Worm (Caenorhabditis elegans) whole organism, L2 larva: ENCODE data around the gene F32D8.4.

Source experiments
- C34F6.9 ChIP-seq: fragments of 150-350 bp; optimal IDR thresholded peaks from 2 replicates; lab custom pipeline; 2014; ENCODE audit warnings: missing biosample characterization, missing genetic modification characterization
- F13H6.1 ChIP-seq: sonication (generic microtip); optimal IDR thresholded peaks from 2 replicates; lab custom pipeline; 2016; ENCODE audit warnings: missing genetic modification characterization, missing compliant biosample characterization
- Y55F3AM.14 ChIP-seq: fragments of 200-800 bp; sonication (Bioruptor generic); optimal IDR thresholded peaks from 2 replicates; lab custom pipeline; 2018; ENCODE audit warnings: mild to moderate bottlenecking, missing genetic modification characterization, missing compliant biosample characterization
- alr-1 ChIP-seq: fragments of 150-350 bp; optimal IDR thresholded peaks from 2 replicates; lab custom pipeline; 2014; ENCODE audit warnings: missing biosample characterization, missing genetic modification characterization
- aly-2 ChIP-seq: fragments of 150-350 bp; optimal IDR thresholded peaks from 2 replicates; lab custom pipeline; 2014; ENCODE audit warnings: missing biosample characterization, missing genetic modification characterization
- ama-1 ChIP-seq: fragments of 150-350 bp; optimal IDR thresholded peaks from 2 replicates; lab custom pipeline; 2018; ENCODE audit warnings: inconsistent platforms
- blmp-1 ChIP-seq: sonication (generic microtip); optimal IDR thresholded peaks from 2 replicates; lab custom pipeline; 2017; ENCODE audit warnings: missing genetic modification characterization, mild to moderate bottlenecking, missing compliant biosample characterization, antibody characterized with exemption, moderate library complexity; ENCODE audit not compliant: insufficient read depth
- ceh-16 ChIP-seq: fragments of 150-350 bp; optimal IDR thresholded peaks from 2 replicates; lab custom pipeline; 2014; ENCODE audit warnings: missing biosample characterization, missing genetic modification characterization
- ceh-82 ChIP-seq: fragments of 150-350 bp; optimal IDR thresholded peaks from 2 replicates; lab custom pipeline; 2014; ENCODE audit warnings: missing biosample characterization, missing genetic modification characterization
- crh-2 ChIP-seq: sonication (generic microtip); optimal IDR thresholded peaks from 2 replicates; lab custom pipeline; 2017; ENCODE audit warnings: missing biosample characterization, missing genetic modification characterization
- egl-27 ChIP-seq: sonication (generic microtip); optimal IDR thresholded peaks from 3 replicates; lab custom pipeline; 2017; ENCODE audit warnings: missing biosample characterization, missing genetic modification reagents, missing genetic modification characterization
- elt-1 ChIP-seq: fragments of 150-350 bp; optimal IDR thresholded peaks from 2 replicates; lab custom pipeline; 2014; ENCODE audit warnings: missing biosample characterization, missing genetic modification characterization
- fos-1 ChIP-seq: fragments of 150-350 bp; optimal IDR thresholded peaks from 2 replicates; lab custom pipeline; 2014; ENCODE audit warnings: missing biosample characterization, missing genetic modification characterization
- gmeb-1 ChIP-seq: fragments of 150-350 bp; optimal IDR thresholded peaks from 2 replicates; lab custom pipeline; 2014; ENCODE audit warnings: missing biosample characterization, missing genetic modification characterization
- lin-11 ChIP-seq: fragments of 150-350 bp; sonication (generic microtip); optimal IDR thresholded peaks from 2 replicates; lab custom pipeline; 2014; ENCODE audit warnings: missing biosample characterization, missing genetic modification characterization, inconsistent platforms, mixed read lengths
- lin-13 ChIP-seq: fragments of 150-350 bp; optimal IDR thresholded peaks from 2 replicates; lab custom pipeline; 2014; ENCODE audit warnings: missing biosample characterization, missing genetic modification reagents, missing genetic modification characterization
- lin-39 ChIP-seq: fragments of 150-350 bp; optimal IDR thresholded peaks from 2 replicates; lab custom pipeline; 2014; ENCODE audit warnings: missing biosample characterization, missing genetic modification reagents, missing genetic modification characterization
- lsy-2 ChIP-seq, 2 experiments: fragments of 150-350 bp in 1 of 2; sonication (generic microtip) in 1 of 2; optimal IDR thresholded peaks; 2 replicates each; lab custom pipeline; 2014 to 2017; ENCODE audit warnings: missing biosample characterization in 2 of 2, missing genetic modification characterization in 2 of 2
- mab-5 ChIP-seq: fragments of 150-350 bp; optimal IDR thresholded peaks from 2 replicates; lab custom pipeline; 2014; ENCODE audit warnings: missing biosample characterization, missing genetic modification characterization
- mdl-1 ChIP-seq, 2 experiments: fragments of 150-350 bp in 1 of 2; sonication (generic microtip) in 1 of 2; optimal IDR thresholded peaks; 2 replicates each; lab custom pipeline; 2017; ENCODE audit warnings: missing biosample characterization in 2 of 2, missing genetic modification characterization in 2 of 2
- nhr-11 ChIP-seq: fragments of 150-350 bp; optimal IDR thresholded peaks from 2 replicates; lab custom pipeline; 2014; ENCODE audit warnings: missing biosample characterization, missing genetic modification characterization
- nhr-129 ChIP-seq: fragments of 150-350 bp; optimal IDR thresholded peaks from 2 replicates; lab custom pipeline; 2014; ENCODE audit warnings: missing biosample characterization, missing genetic modification characterization
- nhr-21 ChIP-seq: fragments of 150-350 bp; optimal IDR thresholded peaks from 2 replicates; lab custom pipeline; 2014; ENCODE audit warnings: missing biosample characterization, missing genetic modification characterization
- nhr-23 ChIP-seq: fragments of 150-350 bp; optimal IDR thresholded peaks from 2 replicates; lab custom pipeline; 2014; ENCODE audit warnings: missing biosample characterization, missing genetic modification reagents, missing genetic modification characterization
- nhr-237 ChIP-seq: fragments of 150-350 bp; optimal IDR thresholded peaks from 2 replicates; lab custom pipeline; 2014; ENCODE audit warnings: missing biosample characterization, missing genetic modification characterization
- nhr-25 ChIP-seq: fragments of 150-350 bp; sonication (generic microtip); optimal IDR thresholded peaks from 3 replicates; lab custom pipeline; 2014; ENCODE audit warnings: missing biosample characterization, missing genetic modification characterization
- nhr-6 ChIP-seq: fragments of 150-350 bp; optimal IDR thresholded peaks from 2 replicates; lab custom pipeline; 2014; ENCODE audit warnings: missing biosample characterization, missing genetic modification characterization
- nhr-77 ChIP-seq: fragments of 150-350 bp; optimal IDR thresholded peaks from 2 replicates; lab custom pipeline; 2014; ENCODE audit warnings: missing biosample characterization, missing genetic modification characterization
- sem-4 ChIP-seq: fragments of 150-350 bp; optimal IDR thresholded peaks from 2 replicates; lab custom pipeline; 2014; ENCODE audit warnings: missing biosample characterization, missing genetic modification reagents, missing genetic modification characterization
- sma-3 ChIP-seq: sonication (generic microtip); optimal IDR thresholded peaks from 2 replicates; lab custom pipeline; 2016; ENCODE audit warnings: missing genetic modification reagents, missing genetic modification characterization, missing compliant biosample characterization
- sma-9 ChIP-seq, 2 experiments: fragments of 150-350 bp in 1 of 2; sonication (generic microtip) in 1 of 2; optimal IDR thresholded peaks; 2 replicates each; lab custom pipeline; 2014 to 2016; ENCODE audit warnings: missing genetic modification characterization in 2 of 2, mild to moderate bottlenecking in 1 of 2, missing biosample characterization in 1 of 2, missing compliant biosample characterization in 1 of 2, missing genetic modification reagents in 1 of 2, moderate library complexity in 1 of 2
- snpc-4 ChIP-seq: fragments of 150-350 bp; optimal IDR thresholded peaks from 2 replicates; lab custom pipeline; 2014; ENCODE audit warnings: missing biosample characterization, missing genetic modification characterization
- unc-39 ChIP-seq: fragments of 150-350 bp; optimal IDR thresholded peaks from 2 replicates; lab custom pipeline; 2014; ENCODE audit warnings: missing biosample characterization, missing genetic modification characterization
- unc-55 ChIP-seq: fragments of 150-350 bp; sonication (generic microtip); optimal IDR thresholded peaks from 3 replicates; lab custom pipeline; 2014; ENCODE audit warnings: missing biosample characterization, missing genetic modification reagents, missing genetic modification characterization
- unc-62 ChIP-seq: fragments of 150-350 bp; optimal IDR thresholded peaks from 2 replicates; lab custom pipeline; 2014; ENCODE audit warnings: missing biosample characterization, missing genetic modification reagents, missing genetic modification characterization
- zag-1 ChIP-seq: fragments of 150-350 bp; optimal IDR thresholded peaks from 2 replicates; lab custom pipeline; 2014; ENCODE audit warnings: missing biosample characterization, missing genetic modification characterization
- ztf-1 ChIP-seq: fragments of 200-800 bp; sonication (Bioruptor generic); conservative IDR thresholded peaks from 2 replicates; pipeline ENCODE4 v1.3.6; 2022; ENCODE audit warnings: missing genetic modification characterization, missing compliant biosample characterization
- ztf-11 ChIP-seq: sonication (generic microtip); optimal IDR thresholded peaks from 2 replicates; lab custom pipeline; 2017; ENCODE audit warnings: missing biosample characterization, missing genetic modification characterization
- ztf-4 ChIP-seq: fragments of 150-350 bp; optimal IDR thresholded peaks from 2 replicates; lab custom pipeline; 2014; ENCODE audit warnings: missing biosample characterization, missing genetic modification characterization

Gene F32D8.4

ce11 chrV:10876512-10876911, 16.8 kb downstream of the F32D8.4 start (continued):
- TF ChIP-seq lin-39 (no peak), ztf-11 (tag; lab: Kevin White, UChicago) (no peak)

DNA sequence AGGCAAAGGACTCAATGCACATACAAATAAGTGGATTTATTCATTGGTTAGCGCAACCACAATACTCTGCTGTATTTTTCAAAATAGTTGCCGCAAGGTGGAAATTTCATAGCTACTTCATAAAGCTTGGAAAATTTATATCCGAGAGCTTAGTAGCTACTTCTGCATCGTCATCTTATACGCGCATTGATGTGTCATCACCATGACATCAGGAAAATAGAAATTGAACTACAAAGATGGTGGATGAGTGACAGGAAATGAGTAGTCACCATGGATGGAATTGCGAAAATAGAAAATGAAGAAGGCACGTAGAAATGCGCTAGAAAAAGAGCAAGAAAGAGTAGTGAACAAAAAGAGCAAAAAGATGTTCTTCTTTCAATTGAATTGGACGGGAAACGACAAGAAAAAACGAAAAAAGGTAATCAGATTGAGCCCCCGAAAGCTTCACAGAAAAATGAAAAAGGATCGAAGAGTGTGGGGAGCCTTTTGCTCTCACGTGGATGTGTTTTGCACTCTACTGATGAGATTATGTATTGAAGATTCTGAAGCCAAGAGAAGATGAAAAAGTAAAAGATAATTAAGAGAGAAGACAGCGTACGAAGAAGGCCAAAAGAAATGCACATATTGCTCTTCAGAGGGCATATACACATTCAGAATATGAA, 18.3 kb downstream of the F32D8.4 start:
- TF ChIP-seq gmeb-1 (no peak), mdl-1 (tag; optimal IDR thresholded peaks at IDR 0.05; lab: Kevin White, UChicago) (peak in 1 of 2 experiments; percentile 51), sem-4 (tag; lab: Kevin White, UChicago) (peak; percentile 44), elt-1 (no peak), snpc-4 (tag; lab: Kevin White, UChicago) (no peak), egl-27 (tag; lab: Kevin White, UChicago) (no peak), F13H6.1 (peak; percentile 15), lsy-2 (tag; optimal IDR thresholded peaks at IDR 0.05; lab: Kevin White, UChicago) (peak in 1 of 2 experiments; percentile 7), zag-1 (tag; lab: Kevin White, UChicago) (peak; percentile 10), sma-9 (GFP tag; optimal IDR thresholded peaks at IDR 0.05; lab: Kevin White, UChicago) (peak; percentile 52), sma-9 (tag; optimal IDR thresholded peaks at IDR 0.05; lab: Kevin White, UChicago) (no peak), unc-55 (GFP tag; lab: Kevin White, UChicago) (no peak)

ce11 chrV:10873190-10873589, 20.2 kb downstream of the F32D8.4 start:
- no peak for TF ChIP-seq snpc-4 (tag; lab: Kevin White, UChicago)
- TF ChIP-seq nhr-129 = peak; percentile 20
- TF ChIP-seq, all 48 proteins: peak for 1

DNA sequence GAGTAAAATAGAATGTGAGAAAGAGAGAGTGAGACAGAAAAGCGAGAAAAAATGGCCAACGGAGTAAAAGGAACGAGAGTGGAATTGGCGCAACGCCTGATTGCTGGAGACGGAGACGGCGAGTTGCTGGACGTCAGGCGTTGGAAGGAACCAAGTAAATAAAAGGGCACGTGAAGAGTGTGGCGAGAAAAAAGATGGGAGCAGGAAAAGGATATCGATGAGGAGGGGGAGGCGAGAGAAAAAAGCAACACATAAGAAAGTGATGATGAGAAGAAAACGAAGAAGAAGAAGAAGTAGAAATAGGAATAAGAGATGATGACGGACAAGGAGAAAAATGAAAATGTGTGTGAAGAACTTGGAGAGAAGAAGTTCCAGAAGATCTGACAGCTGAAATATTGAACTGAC, 21.9 kb downstream of the F32D8.4 start:
- TF ChIP-seq zag-1 (tag; lab: Kevin White, UChicago) (peak; percentile 88), lsy-2 (tag; optimal IDR thresholded peaks at IDR 0.05; lab: Kevin White, UChicago) (peak; percentile 56 to 83), ztf-1 (GFP tag; lab: Robert Waterston, UW) (no peak), crh-2 (tag; lab: Kevin White, UChicago) (peak; percentile 92), nhr-21 (peak; percentile 83), nhr-237 (tag; lab: Kevin White, UChicago) (no peak), nhr-6 (tag; lab: Kevin White, UChicago) (peak; percentile 68), F13H6.1 (peak; percentile 95), snpc-4 (tag; lab: Kevin White, UChicago) (peak; percentile 50), unc-39 (tag; lab: Kevin White, UChicago) (no peak), ztf-11 (tag; lab: Kevin White, UChicago) (no peak), nhr-11 (tag; lab: Kevin White, UChicago) (peak; percentile 46), unc-62 (GFP tag; lab: Kevin White, UChicago) (no peak), fos-1 (tag; lab: Kevin White, UChicago) (peak; percentile 86), C34F6.9 (tag; lab: Kevin White, UChicago) (peak; percentile 86), ceh-82 (tag; lab: Kevin White, UChicago) (no peak), unc-55 (GFP tag; lab: Kevin White, UChicago) (peak; percentile 83), mab-5 (tag; lab: Kevin White, UChicago) (peak; percentile 12), nhr-23 (tag; lab: Kevin White, UChicago) (no peak), nhr-25 (tag; lab: Kevin White, UChicago) (peak; percentile 50), sma-3 (GFP tag; lab: Kevin White, UChicago) (peak; percentile 48), nhr-129 (peak; percentile 93), lin-11 (tag; lab: Kevin White, UChicago) (peak; percentile 61), elt-1 (no peak), sma-9 (GFP tag; optimal IDR thresholded peaks at IDR 0.05; lab: Kevin White, UChicago) (peak; percentile 89), sma-9 (tag; optimal IDR thresholded peaks at IDR 0.05; lab: Kevin White, UChicago) (no peak), alr-1 (tag; lab: Kevin White, UChicago) (no peak), ceh-16 (tag; lab: Kevin White, UChicago) (no peak), gmeb-1 (peak; percentile 57), ztf-4 (tag; lab: Kevin White, UChicago) (peak; percentile 50), ama-1 (lab: Kevin White, UChicago) (no peak), blmp-1 (tag; lab: Kevin White, UChicago) (peak; percentile 76), lin-13 (GFP tag; lab: Kevin White, UChicago) (peak; percentile 66), mdl-1 (tag; optimal IDR thresholded peaks at IDR 0.05; lab: Kevin White, UChicago) (peak; percentile 91 to 96), aly-2 (tag; lab: Kevin White, UChicago) (no peak), sem-4 (tag; lab: Kevin White, UChicago) (peak; percentile 86), nhr-77 (tag; lab: Kevin White, UChicago) (no peak), Y55F3AM.14 (GFP tag; lab: Kevin White, UChicago) (peak; percentile 99), egl-27 (tag; lab: Kevin White, UChicago) (peak; percentile 92)
